Fruit fly (Drosophila melanogaster) whole organism, larva: Measurements from ENCODE around the gene Sema1a.

ENCODE experiments used
- noc ChIP-seq: fragments of 200-800 bp; sonication (Bioruptor generic); optimal IDR thresholded peaks from 3 replicates; lab custom pipeline; 2019; ENCODE audit warnings: missing biosample characterization, mild to moderate bottlenecking, missing genetic modification characterization, moderate library complexity

The Sema1a gene

dm6 chr2L:8672278-8672748, 130.4 kb downstream of the Sema1a start, which contains the start of gene Glt:
Gene Glt, plus strand, starts transcription at chr2L:8672698.
- peak; percentile 47 for TF ChIP-seq noc

dm6 chr2L:8678955-8679354, 137.0 kb downstream of the Sema1a start:
- TF ChIP-seq noc = no peak

dm6 chr2L:8679712-8680111, 137.8 kb downstream of the Sema1a start, which contains the start of gene CG9287:
Gene CG9287, minus strand, starts transcription at chr2L:8679812.
- TF ChIP-seq noc = no peak

dm6 chr2L:8683261-8684042, 141.5 kb downstream of the Sema1a start:
- no peak for TF ChIP-seq noc

dm6 chr2L:8684276-8684675, 142.3 kb downstream of the Sema1a start, which contains the start of gene CG9289:
Gene CG9289, minus strand, starts transcription at chr2L:8684376.
- TF ChIP-seq noc = no peak

- TF ChIP-seq noc = no peak
Measured at dm6 chr2L:8685668-8686306, 143.8 kb downstream of the Sema1a start, which contains the start of the genes PrBP and Trs23. Gene PrBP, minus strand, starts transcription at chr2L:8685955. Gene Trs23, plus strand, starts transcription at chr2L:8686231.

dm6 chr2L:8689853-8690252, 147.9 kb downstream of the Sema1a start:
- TF ChIP-seq noc = no peak

- no peak for TF ChIP-seq noc
Measured at dm6 chr2L:8690382-8690781, 148.4 kb downstream of the Sema1a start.

- TF ChIP-seq noc = no peak
Measured at dm6 chr2L:8690913-8691291, 149.0 kb downstream of the Sema1a start.

- TF ChIP-seq noc = peak; percentile 91
Measured at dm6 chr2L:8691292-8691975, 149.5 kb downstream of the Sema1a start.

dm6 chr2L:8692426-8693180, 150.7 kb downstream of the Sema1a start:
- TF ChIP-seq noc = peak; percentile 76

- peak; percentile 61 for TF ChIP-seq noc
Measured at dm6 chr2L:8694250-8694704, 152.3 kb downstream of the Sema1a start.

dm6 chr2L:8697915-8698627, 156.1 kb downstream of the Sema1a start:
- TF ChIP-seq noc = peak; percentile 71

- TF ChIP-seq noc = peak; percentile 89
Measured at dm6 chr2L:8699895-8700314, 158.0 kb downstream of the Sema1a start.

- no peak for TF ChIP-seq noc
Measured at dm6 chr2L:8700870-8701616, 159.1 kb downstream of the Sema1a start.
